Fruit fly (Drosophila melanogaster) S2 (cell line): ENCODE data around the gene Kif19A.

Experiments
- CG8478 ChIP-seq: fragments of >200 bp; optimal IDR thresholded peaks from 2 replicates; lab custom pipeline; 2018
- CTCF ChIP-seq, 2 experiments: fragments of >200 bp; optimal IDR thresholded peaks; 2 replicates each; lab custom pipeline; 2018

The Kif19A gene

DNA sequence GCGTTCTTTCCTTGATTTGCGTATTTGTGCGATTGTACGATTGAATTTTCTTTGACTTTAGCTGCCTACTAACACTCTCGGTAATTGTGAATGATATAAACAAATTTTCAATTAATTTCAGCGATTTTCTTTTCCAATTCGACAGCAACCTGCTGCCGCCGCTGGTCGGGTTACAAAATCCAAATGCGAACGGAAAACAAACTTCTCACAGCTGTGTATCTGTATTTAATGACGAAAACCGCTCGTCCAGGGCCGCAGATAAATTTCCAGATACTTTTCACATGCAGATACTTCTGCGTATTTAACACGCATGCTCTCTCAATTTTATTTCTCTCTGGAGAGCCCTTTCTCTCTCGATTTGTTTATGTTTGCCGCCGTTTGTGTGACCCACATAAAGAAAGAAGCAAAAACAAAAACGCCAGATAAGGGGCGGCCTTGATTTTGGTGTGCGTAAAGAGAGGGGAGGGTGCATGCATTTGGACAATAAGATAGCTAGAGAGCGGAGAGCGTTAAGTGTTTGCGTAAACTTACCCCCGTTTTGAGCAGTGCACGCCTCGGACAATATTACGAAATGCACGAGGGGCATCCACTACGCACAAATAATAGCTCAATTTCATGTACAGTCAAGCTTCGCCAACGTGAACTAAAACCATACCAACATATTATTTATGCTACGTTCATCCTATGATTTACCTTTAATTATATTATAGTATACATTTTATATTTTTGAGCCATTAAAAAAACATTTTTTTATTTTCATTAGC is 9.9 kb downstream of the Kif19A start, which contains the start of gene CG12402:
TSS of gene CG12402 (minus strand) at position 164 of the 764 bp plus-strand sequence.
- TF ChIP-seq CG8478 (lab: Kevin White, UChicago) (no peak), CTCF (optimal IDR thresholded peaks at IDR 0.05; lab: Kevin White, UChicago) (no peak)

dm6 chr3R:14107597-14107996 is 10.7 kb downstream of the Kif19A start:
- TF ChIP-seq CTCF (optimal IDR thresholded peaks at IDR 0.05; lab: Kevin White, UChicago) (no peak), CG8478 (lab: Kevin White, UChicago) (no peak)

DNA sequence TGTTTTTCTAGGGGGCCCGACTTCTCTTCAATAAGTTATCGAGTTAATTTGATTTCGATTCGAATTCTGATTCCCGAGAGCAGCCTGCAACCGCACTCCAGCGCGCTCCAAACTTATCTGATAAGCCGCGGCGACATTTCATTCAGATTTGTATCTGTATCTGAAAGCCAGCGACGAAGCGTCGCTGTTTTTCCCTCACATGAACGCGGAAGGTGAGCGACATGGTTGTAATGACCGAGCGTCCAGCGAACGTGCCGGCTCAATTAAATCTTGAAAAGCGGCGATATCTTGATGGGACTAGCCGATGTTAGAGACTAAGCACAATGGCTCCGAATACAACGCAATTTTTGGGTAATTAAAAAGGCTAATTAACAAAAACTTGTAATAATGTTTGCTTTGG is 15.2 kb downstream of the Kif19A start, which contains the start of gene PK1-R:
TSS of gene PK1-R (minus strand) at position 101 of the 400 bp plus-strand sequence.
- TF ChIP-seq CG8478 (lab: Kevin White, UChicago): no peak
- no peak for TF ChIP-seq CTCF (optimal IDR thresholded peaks at IDR 0.05; lab: Kevin White, UChicago)

- no peak for TF ChIP-seq CG8478 (lab: Kevin White, UChicago)
- no peak for TF ChIP-seq CTCF (optimal IDR thresholded peaks at IDR 0.05; lab: Kevin White, UChicago)
These were observed 17.3 kb downstream of the Kif19A start for dm6 chr3R:14100962-14101361.

- TF ChIP-seq CG8478 (lab: Kevin White, UChicago): no peak
- TF ChIP-seq CTCF (optimal IDR thresholded peaks at IDR 0.05; lab: Kevin White, UChicago): peak; percentile 74 to 79
These were observed 19.6 kb downstream of the Kif19A start for dm6 chr3R:14098527-14099109.

dm6 chr3R:14097980-14098379 is 20.3 kb downstream of the Kif19A start, which contains the start of gene CG9920:
TSS of gene CG9920 (minus strand) at chr3R:14098080.
- TF ChIP-seq CTCF (optimal IDR thresholded peaks at IDR 0.05; lab: Kevin White, UChicago): no peak
- no peak for TF ChIP-seq CG8478 (lab: Kevin White, UChicago)

DNA sequence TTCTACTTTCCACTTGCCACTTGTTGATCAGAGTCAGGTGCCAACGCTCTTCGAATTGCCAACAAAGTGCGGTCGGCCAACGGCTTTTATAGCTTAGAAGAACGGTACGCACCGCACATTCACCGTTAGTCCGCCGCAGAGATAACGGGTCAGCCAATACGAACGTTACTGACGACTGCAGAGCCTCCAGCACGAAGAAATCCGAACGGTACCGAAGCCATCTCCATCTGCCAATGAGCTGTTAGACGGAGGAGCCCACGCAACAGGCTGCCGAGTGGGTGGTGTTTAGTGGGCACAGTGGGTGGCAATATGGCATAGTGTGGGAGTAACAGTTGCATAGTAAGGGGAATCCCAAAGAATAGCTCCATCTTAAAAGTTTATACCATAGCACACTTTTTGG is 21.5 kb downstream of the Kif19A start, which contains the start of gene CCHa1:
TSS of gene CCHa1 (minus strand) at position 44 of the 400 bp plus-strand sequence.
- no peak for TF ChIP-seq CTCF (optimal IDR thresholded peaks at IDR 0.05; lab: Kevin White, UChicago)
- no peak for TF ChIP-seq CG8478 (lab: Kevin White, UChicago)

DNA sequence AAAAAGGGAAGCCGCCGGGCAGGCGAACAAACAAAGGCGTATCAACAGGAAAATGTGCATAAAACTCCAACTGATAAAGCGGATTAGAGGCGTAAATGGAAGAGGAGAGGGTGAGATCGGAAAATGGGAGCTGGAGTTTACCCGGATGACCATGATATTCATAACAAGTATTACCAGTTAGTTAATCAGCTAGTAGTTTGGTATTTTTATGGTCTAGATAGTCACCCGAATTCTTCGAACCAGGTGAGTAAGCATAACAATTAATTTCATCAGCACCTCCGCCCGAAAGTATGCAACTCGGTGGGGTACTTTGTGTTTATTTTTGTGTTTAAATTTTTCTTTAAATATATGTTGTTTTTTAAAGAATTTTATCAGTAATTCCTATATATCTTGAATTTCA is 22.3 kb downstream of the Kif19A start:
- TF ChIP-seq CTCF (optimal IDR thresholded peaks at IDR 0.05; lab: Kevin White, UChicago) (no peak), CG8478 (lab: Kevin White, UChicago) (no peak)

- no peak for TF ChIP-seq CG8478 (lab: Kevin White, UChicago)
- no peak for TF ChIP-seq CTCF (optimal IDR thresholded peaks at IDR 0.05; lab: Kevin White, UChicago)
These were observed 22.8 kb downstream of the Kif19A start for dm6 chr3R:14095428-14095827.

DNA sequence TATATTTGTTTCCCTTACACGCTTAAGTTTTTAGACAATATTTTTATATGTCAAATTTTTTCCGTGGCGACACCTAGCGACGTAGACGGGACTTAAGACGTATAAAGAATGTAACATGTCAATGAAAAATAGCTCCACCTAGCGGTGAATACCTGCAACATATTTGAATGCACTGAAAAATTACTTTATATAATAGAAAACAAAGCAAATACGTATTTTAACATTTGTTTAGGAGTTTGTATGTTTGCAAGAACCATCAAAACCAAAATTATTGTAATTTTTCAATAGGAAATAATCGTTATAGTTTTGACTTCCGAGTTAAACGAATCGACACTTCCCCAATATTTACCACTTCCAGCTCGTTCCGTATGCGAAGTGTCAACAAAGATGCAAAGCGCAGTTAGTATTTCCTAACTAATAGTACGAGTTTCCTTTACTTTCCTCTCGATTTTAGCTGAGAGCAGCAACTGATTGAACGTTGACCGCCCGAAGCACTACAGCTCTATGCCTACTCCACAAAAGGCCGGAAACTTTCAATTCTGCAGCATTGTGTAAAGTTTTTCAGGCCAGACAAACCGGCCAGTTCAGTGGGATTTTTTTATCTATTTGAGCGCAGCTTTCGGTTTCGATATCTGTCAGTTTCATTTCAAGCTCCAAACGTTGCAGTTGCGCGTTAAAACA is 29.2 kb downstream of the Kif19A start, which contains the start of gene Npc2b:
TSS of gene Npc2b (plus strand) at position 631 of the 681 bp plus-strand sequence.
- TF ChIP-seq CG8478 (lab: Kevin White, UChicago): no peak
- peak; percentile 72 to 94 for TF ChIP-seq CTCF (optimal IDR thresholded peaks at IDR 0.05; lab: Kevin White, UChicago)

DNA sequence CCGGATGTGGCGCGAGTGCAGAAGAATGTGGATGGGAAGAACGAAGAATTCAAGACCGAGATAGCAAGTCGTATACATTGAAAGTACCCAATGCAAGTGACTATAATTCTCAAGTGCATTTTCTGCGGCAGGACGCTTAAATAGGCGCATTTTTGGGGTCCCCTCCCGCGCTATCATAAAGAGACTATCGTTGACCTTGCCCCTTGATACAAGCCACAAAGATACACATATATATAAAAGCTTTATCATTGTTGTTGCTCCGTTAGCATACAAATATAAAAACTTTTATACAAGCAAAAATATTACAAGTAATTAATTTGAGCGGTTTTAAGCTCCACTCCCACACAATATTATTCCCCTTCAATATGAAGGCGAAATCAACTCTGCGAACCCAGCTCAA is 30.1 kb downstream of the Kif19A start:
- no peak for TF ChIP-seq CG8478 (lab: Kevin White, UChicago)
- no peak for TF ChIP-seq CTCF (optimal IDR thresholded peaks at IDR 0.05; lab: Kevin White, UChicago)

DNA sequence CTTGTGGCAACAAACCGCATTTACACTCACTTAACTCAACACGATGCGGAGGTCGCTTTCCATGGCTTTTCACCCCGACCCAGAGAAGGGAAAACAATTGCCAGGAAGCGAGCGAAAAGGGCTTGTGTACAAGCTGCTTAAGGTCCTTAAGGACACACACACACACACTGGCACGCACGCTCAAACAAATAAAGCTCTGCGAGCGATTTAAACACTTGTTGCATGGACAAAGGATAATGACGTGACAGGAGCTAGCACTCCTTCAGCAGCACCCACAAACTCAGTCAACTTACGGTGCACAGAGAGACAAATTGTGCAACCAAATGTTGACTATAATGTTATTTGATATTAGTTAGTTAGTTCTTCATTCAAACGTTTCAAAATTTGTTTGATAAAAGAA is 32.7 kb downstream of the Kif19A start:
- TF ChIP-seq CG8478 (lab: Kevin White, UChicago) (no peak), CTCF (optimal IDR thresholded peaks at IDR 0.05; lab: Kevin White, UChicago) (no peak)

DNA sequence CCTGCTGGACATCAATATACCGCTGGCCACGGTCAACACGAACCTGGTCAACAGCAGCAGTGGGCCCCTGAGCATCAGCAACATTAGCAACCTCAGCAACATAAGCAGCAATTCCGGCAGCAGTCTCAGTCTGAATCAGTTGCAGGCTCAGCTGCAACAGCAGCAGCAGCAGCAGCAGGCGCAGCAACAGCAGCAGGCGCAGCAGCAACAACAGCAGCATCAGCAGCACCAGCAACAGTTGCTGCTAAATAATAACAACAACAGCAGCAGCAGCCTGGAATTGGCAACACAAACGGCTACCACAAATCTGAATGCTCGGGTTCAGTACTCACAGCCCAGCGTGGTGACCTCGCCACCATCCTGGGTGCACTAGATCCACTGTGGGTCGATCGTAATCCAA is 36.7 kb downstream of the Kif19A start:
- TF ChIP-seq CG8478 (lab: Kevin White, UChicago): no peak
- no peak for TF ChIP-seq CTCF (optimal IDR thresholded peaks at IDR 0.05; lab: Kevin White, UChicago)

dm6 chr3R:14077026-14077425 is 41.2 kb downstream of the Kif19A start:
- TF ChIP-seq CTCF (optimal IDR thresholded peaks at IDR 0.05; lab: Kevin White, UChicago): no peak
- TF ChIP-seq CG8478 (lab: Kevin White, UChicago): no peak

DNA sequence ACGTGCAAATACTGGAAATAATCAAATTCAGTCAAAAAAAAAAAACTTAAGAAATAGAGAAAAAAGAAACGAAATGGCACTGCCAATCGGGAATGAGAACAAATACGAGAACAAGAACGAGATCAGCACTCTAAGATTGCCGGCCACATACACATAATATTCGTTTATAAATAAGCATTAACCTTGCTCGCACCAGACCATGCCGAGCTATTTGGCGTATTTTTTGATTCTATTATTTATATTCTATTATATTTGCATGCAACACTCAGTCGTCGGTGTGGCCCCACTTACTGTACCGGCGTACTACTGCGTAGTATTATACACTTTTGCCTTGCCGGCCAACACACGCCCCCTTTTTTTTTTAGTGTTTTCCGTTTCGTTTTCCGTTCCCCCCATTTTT is 47.6 kb downstream of the Kif19A start:
- TF ChIP-seq CG8478 (lab: Kevin White, UChicago) (no peak), CTCF (optimal IDR thresholded peaks at IDR 0.05; lab: Kevin White, UChicago) (no peak)
